Worm (Caenorhabditis elegans) whole organism, L3 larva: Measurements from ENCODE around the gene mam-5.

ENCODE experiments used
- R02D3.7 ChIP-seq: fragments of 150-350 bp; optimal IDR thresholded peaks from 2 replicates; lab custom pipeline; 2014; ENCODE audit warnings: missing biosample characterization, missing genetic modification characterization
- ZK546.5 ChIP-seq: sonication (generic microtip); optimal IDR thresholded peaks from 2 replicates; lab custom pipeline; 2017; ENCODE audit warnings: missing biosample characterization, missing genetic modification characterization
- aly-2 ChIP-seq: fragments of 150-350 bp; optimal IDR thresholded peaks from 2 replicates; lab custom pipeline; 2014; ENCODE audit warnings: missing biosample characterization, missing genetic modification characterization
- ama-1 ChIP-seq: fragments of 150-350 bp; optimal IDR thresholded peaks from 2 replicates; lab custom pipeline; 2018
- ceh-16 ChIP-seq: sonication (generic microtip); optimal IDR thresholded peaks from 2 replicates; lab custom pipeline; 2017; ENCODE audit warnings: missing biosample characterization, missing genetic modification characterization
- ceh-28 ChIP-seq: fragments of 150-350 bp; optimal IDR thresholded peaks from 2 replicates; lab custom pipeline; 2014; ENCODE audit warnings: missing biosample characterization, missing genetic modification reagents, missing genetic modification characterization
- ceh-82 ChIP-seq: fragments of 150-350 bp; optimal IDR thresholded peaks from 2 replicates; lab custom pipeline; 2014; ENCODE audit warnings: missing biosample characterization, missing genetic modification characterization
- ceh-9 ChIP-seq: sonication (generic microtip); optimal IDR thresholded peaks from 2 replicates; lab custom pipeline; 2018; ENCODE audit warnings: missing biosample characterization, missing genetic modification characterization
- daf-12 ChIP-seq: fragments of 150-350 bp; optimal IDR thresholded peaks from 2 replicates; lab custom pipeline; 2014; ENCODE audit warnings: missing biosample characterization, missing genetic modification reagents, missing genetic modification characterization
- egl-27 ChIP-seq: sonication (generic microtip); optimal IDR thresholded peaks from 4 replicates; lab custom pipeline; 2017; ENCODE audit warnings: missing biosample characterization, missing genetic modification reagents, missing genetic modification characterization
- egl-5 ChIP-seq: fragments of 150-350 bp; optimal IDR thresholded peaks from 2 replicates; lab custom pipeline; 2017; ENCODE audit warnings: missing biosample characterization, missing genetic modification reagents, missing genetic modification characterization, inconsistent platforms
- elt-1 ChIP-seq: fragments of 150-350 bp; optimal IDR thresholded peaks from 2 replicates; lab custom pipeline; 2014; ENCODE audit warnings: missing biosample characterization, missing genetic modification characterization
- elt-2 ChIP-seq: sonication (generic microtip); optimal IDR thresholded peaks from 2 replicates; lab custom pipeline; 2016; ENCODE audit warnings: missing genetic modification reagents, mild to moderate bottlenecking, missing genetic modification characterization, missing compliant biosample characterization
- elt-3 ChIP-seq, 3 experiments: fragments of 150-350 bp in 1 of 3; sonication (generic microtip) in 2 of 3; optimal IDR thresholded peaks; 2 replicates in 2 of 3; 4 replicates in 1 of 3; lab custom pipeline; 2014 to 2017; ENCODE audit warnings: missing biosample characterization in 3 of 3, missing genetic modification characterization in 3 of 3
- eor-1 ChIP-seq, 2 experiments: fragments of 150-350 bp; optimal IDR thresholded peaks; 2 replicates each; lab custom pipeline; 2014 to 2018; ENCODE audit warnings: missing biosample characterization in 2 of 2, missing genetic modification characterization in 2 of 2
- fkh-10 ChIP-seq: sonication (generic microtip); optimal IDR thresholded peaks from 2 replicates; lab custom pipeline; 2017; ENCODE audit warnings: missing biosample characterization, missing genetic modification reagents, missing genetic modification characterization
- fkh-2 ChIP-seq: fragments of 150-350 bp; optimal IDR thresholded peaks from 2 replicates; lab custom pipeline; 2014; ENCODE audit warnings: missing biosample characterization, missing genetic modification reagents, missing genetic modification characterization
- fos-1 ChIP-seq: fragments of 150-350 bp; optimal IDR thresholded peaks from 2 replicates; lab custom pipeline; 2014; ENCODE audit warnings: missing biosample characterization, missing genetic modification characterization
- hmg-11 ChIP-seq: sonication (generic microtip); optimal IDR thresholded peaks from 2 replicates; lab custom pipeline; 2016; ENCODE audit warnings: missing genetic modification characterization, missing compliant biosample characterization
- jun-1 ChIP-seq: fragments of 150-350 bp; optimal IDR thresholded peaks from 2 replicates; lab custom pipeline; 2014; ENCODE audit warnings: missing biosample characterization, missing genetic modification reagents, missing genetic modification characterization
- lin-15B ChIP-seq: fragments of 150-350 bp; optimal IDR thresholded peaks from 2 replicates; lab custom pipeline; 2014; ENCODE audit warnings: missing biosample characterization, missing genetic modification characterization
- lin-39 ChIP-seq: fragments of 150-350 bp; optimal IDR thresholded peaks from 2 replicates; lab custom pipeline; 2018; ENCODE audit warnings: missing biosample characterization, missing genetic modification reagents, missing genetic modification characterization
- lsy-12 ChIP-seq: sonication (generic microtip); optimal IDR thresholded peaks from 2 replicates; lab custom pipeline; 2016; ENCODE audit warnings: mild to moderate bottlenecking, missing genetic modification characterization, missing compliant biosample characterization
- mdl-1 ChIP-seq: fragments of 150-350 bp; optimal IDR thresholded peaks from 2 replicates; lab custom pipeline; 2014; ENCODE audit warnings: missing biosample characterization, missing genetic modification characterization
- mml-1 ChIP-seq: fragments of 150-350 bp; sonication (generic microtip); optimal IDR thresholded peaks from 3 replicates; lab custom pipeline; 2014; ENCODE audit warnings: missing biosample characterization, missing genetic modification characterization
- nfya-1 ChIP-seq: sonication (generic microtip); optimal IDR thresholded peaks from 2 replicates; lab custom pipeline; 2017; ENCODE audit warnings: missing genetic modification characterization, mild to moderate bottlenecking, missing compliant biosample characterization, antibody characterized with exemption, moderate library complexity; ENCODE audit not compliant: insufficient read depth
- nhr-11 ChIP-seq: fragments of 150-350 bp; optimal IDR thresholded peaks from 2 replicates; lab custom pipeline; 2014; ENCODE audit warnings: missing biosample characterization, missing genetic modification characterization
- nhr-12 ChIP-seq: fragments of 150-350 bp; optimal IDR thresholded peaks from 2 replicates; lab custom pipeline; 2014; ENCODE audit warnings: missing biosample characterization, missing genetic modification characterization
- nhr-23 ChIP-seq: fragments of 150-350 bp; optimal IDR thresholded peaks from 2 replicates; lab custom pipeline; 2014; ENCODE audit warnings: missing biosample characterization, missing genetic modification reagents, missing genetic modification characterization
- nhr-237 ChIP-seq: fragments of 150-350 bp; optimal IDR thresholded peaks from 2 replicates; lab custom pipeline; 2014; ENCODE audit warnings: missing biosample characterization, missing genetic modification characterization
- nhr-25 ChIP-seq: sonication (generic microtip); optimal IDR thresholded peaks from 2 replicates; lab custom pipeline; 2017; ENCODE audit warnings: missing biosample characterization, missing genetic modification characterization
- nhr-28 ChIP-seq: fragments of 150-350 bp; optimal IDR thresholded peaks from 2 replicates; lab custom pipeline; 2014; ENCODE audit warnings: missing biosample characterization, missing genetic modification characterization
- nhr-43 ChIP-seq: sonication (generic microtip); optimal IDR thresholded peaks from 2 replicates; lab custom pipeline; 2016; ENCODE audit warnings: mild to moderate bottlenecking, missing genetic modification characterization, missing compliant biosample characterization; ENCODE audit not compliant: poor library complexity, severe bottlenecking
- nhr-67 ChIP-seq: fragments of 150-350 bp; optimal IDR thresholded peaks from 2 replicates; lab custom pipeline; 2014; ENCODE audit warnings: missing biosample characterization, missing genetic modification characterization
- nhr-76 ChIP-seq: fragments of 150-350 bp; sonication (generic microtip); optimal IDR thresholded peaks from 5 replicates; lab custom pipeline; 2014; ENCODE audit warnings: missing biosample characterization, missing genetic modification characterization
- nhr-77 ChIP-seq: fragments of 150-350 bp; optimal IDR thresholded peaks from 2 replicates; lab custom pipeline; 2014; ENCODE audit warnings: missing biosample characterization, missing genetic modification characterization
- pha-4 ChIP-seq: fragments of 150-350 bp; optimal IDR thresholded peaks from 2 replicates; lab custom pipeline; 2014; ENCODE audit warnings: missing biosample characterization, missing genetic modification reagents, missing genetic modification characterization
- pqm-1 ChIP-seq: fragments of 150-350 bp; optimal IDR thresholded peaks from 2 replicates; lab custom pipeline; 2017; ENCODE audit warnings: missing biosample characterization, missing genetic modification characterization, inconsistent platforms
- sea-2 ChIP-seq: fragments of 150-350 bp; sonication (generic microtip); optimal IDR thresholded peaks from 4 replicates; lab custom pipeline; 2014; ENCODE audit warnings: missing biosample characterization, missing genetic modification reagents, missing genetic modification characterization
- skn-1 ChIP-seq: fragments of 150-350 bp; optimal IDR thresholded peaks from 2 replicates; lab custom pipeline; 2014; ENCODE audit warnings: missing biosample characterization, missing genetic modification characterization
- snpc-4 ChIP-seq: fragments of 150-350 bp; optimal IDR thresholded peaks from 2 replicates; lab custom pipeline; 2014; ENCODE audit warnings: missing biosample characterization, missing genetic modification characterization
- tbx-2 ChIP-seq: sonication (generic microtip); optimal IDR thresholded peaks from 2 replicates; lab custom pipeline; 2016; ENCODE audit warnings: mild to moderate bottlenecking, missing genetic modification characterization, missing compliant biosample characterization
- unc-39 ChIP-seq: sonication (generic microtip); optimal IDR thresholded peaks from 4 replicates; lab custom pipeline; 2017; ENCODE audit warnings: missing biosample characterization, missing genetic modification characterization
- unc-62 ChIP-seq: fragments of 150-350 bp; sonication (generic microtip); optimal IDR thresholded peaks from 4 replicates; lab custom pipeline; 2014; ENCODE audit warnings: missing biosample characterization, missing genetic modification reagents, missing genetic modification characterization
- zag-1 ChIP-seq: fragments of 150-350 bp; optimal IDR thresholded peaks from 2 replicates; lab custom pipeline; 2014; ENCODE audit warnings: missing biosample characterization, missing genetic modification characterization
- ztf-11 ChIP-seq: fragments of 150-350 bp; optimal IDR thresholded peaks from 2 replicates; lab custom pipeline; 2014; ENCODE audit warnings: missing biosample characterization, missing genetic modification characterization
- ztf-4 ChIP-seq: fragments of 150-350 bp; optimal IDR thresholded peaks from 2 replicates; lab custom pipeline; 2014; ENCODE audit warnings: missing biosample characterization, missing genetic modification characterization

Gene mam-5

DNA sequence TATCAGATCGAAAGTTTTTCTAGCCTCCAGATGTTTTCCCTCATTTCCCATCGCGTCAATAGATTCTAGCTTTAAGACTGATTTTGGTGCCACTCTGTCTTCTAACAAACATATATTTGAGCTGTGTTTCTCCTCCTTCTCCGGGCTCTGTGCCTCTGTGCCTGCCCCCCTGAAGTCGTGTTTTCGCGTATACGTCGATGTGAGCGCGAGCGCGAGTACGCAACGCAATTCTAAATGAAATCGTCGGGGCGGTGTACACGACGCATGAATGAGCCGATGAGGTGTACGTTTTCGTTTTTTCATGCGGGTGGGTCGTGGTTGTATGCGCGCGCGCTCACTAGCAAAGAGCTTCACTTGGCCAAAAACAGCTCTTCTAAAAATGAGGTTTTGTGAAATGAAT, 13.4 kb downstream of the mam-5 start:
- no peak for TF ChIP-seq ztf-11 (tag; lab: Kevin White, UChicago)
- TF ChIP-seq elt-3 (tag; optimal IDR thresholded peaks at IDR 0.05; lab: Kevin White, UChicago), result no peak
- TF ChIP-seq ceh-82 (tag; lab: Kevin White, UChicago), result no peak
- TF ChIP-seq nhr-43 (tag; lab: Kevin White, UChicago), result no peak
- TF ChIP-seq ceh-16 (tag; lab: Kevin White, UChicago), result no peak
- no peak for TF ChIP-seq elt-2 (tag; lab: Kevin White, UChicago)
- no peak for TF ChIP-seq ama-1 (lab: Kevin White, UChicago)
- TF ChIP-seq nhr-11 (tag; lab: Kevin White, UChicago), result no peak
- TF ChIP-seq nhr-25 (tag; lab: Kevin White, UChicago), result no peak
- no peak for TF ChIP-seq pha-4 (tag; lab: Kevin White, UChicago)
- no peak for TF ChIP-seq eor-1 (tag; optimal IDR thresholded peaks at IDR 0.05; lab: Kevin White, UChicago)
- no peak for TF ChIP-seq ceh-9 (tag; lab: Kevin White, UChicago)
- TF ChIP-seq nhr-237, result no peak
- TF ChIP-seq snpc-4 (tag; lab: Kevin White, UChicago), result no peak
- TF ChIP-seq nhr-28, result no peak
- no peak for TF ChIP-seq mml-1
- TF ChIP-seq lin-15B (tag; lab: Kevin White, UChicago), result no peak
- no peak for TF ChIP-seq ceh-28
- no peak for TF ChIP-seq ZK546.5 (tag; lab: Kevin White, UChicago)

DNA sequence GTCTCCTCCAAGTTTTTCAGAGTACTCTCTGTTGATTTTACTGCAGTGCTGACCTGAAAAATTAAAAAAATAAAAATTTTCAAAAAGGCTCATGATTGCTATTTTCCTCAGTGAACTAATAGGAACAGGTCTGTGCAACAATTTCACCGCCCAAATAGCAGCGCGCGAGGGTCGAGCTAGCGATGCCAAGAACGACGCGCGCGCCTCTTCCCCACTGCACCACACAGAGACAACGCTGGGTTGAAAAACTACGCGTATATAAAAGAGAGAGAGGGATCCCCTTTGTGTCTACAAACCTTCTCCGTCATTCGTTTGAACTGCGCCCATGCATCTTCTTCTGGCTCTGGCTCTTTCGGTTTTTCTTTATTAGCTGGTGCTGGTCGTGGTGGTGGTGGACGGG, 17.6 kb downstream of the mam-5 start:
- TF ChIP-seq sea-2 (GFP tag; lab: Kevin White, UChicago) (no peak), ztf-4 (tag; lab: Kevin White, UChicago) (peak; percentile 76), ceh-9 (tag; lab: Kevin White, UChicago) (no peak), nhr-43 (tag; lab: Kevin White, UChicago) (peak; percentile 62), ztf-11 (tag; lab: Kevin White, UChicago) (no peak), tbx-2 (tag; lab: Kevin White, UChicago) (peak; percentile 67), skn-1 (tag; lab: Kevin White, UChicago) (peak; percentile 2), elt-3 (tag; optimal IDR thresholded peaks at IDR 0.05; lab: Kevin White, UChicago) (no peak), lsy-12 (tag; lab: Kevin White, UChicago) (peak; percentile 61), nhr-77 (tag; lab: Kevin White, UChicago) (peak; percentile 38), ceh-28 (no peak), nhr-25 (tag; lab: Kevin White, UChicago) (no peak), nhr-12 (tag; lab: Kevin White, UChicago) (no peak), fkh-10 (GFP tag; lab: Kevin White, UChicago) (no peak), ama-1 (lab: Kevin White, UChicago) (peak; percentile 53), elt-1 (no peak), mml-1 (no peak), aly-2 (tag; lab: Kevin White, UChicago) (no peak), pha-4 (tag; lab: Kevin White, UChicago) (no peak), fos-1 (tag; lab: Kevin White, UChicago) (no peak), egl-27 (tag; lab: Kevin White, UChicago) (no peak), lin-39 (tag; lab: Kevin White, UChicago) (peak; percentile 90), nhr-11 (tag; lab: Kevin White, UChicago) (no peak), nhr-23 (tag; lab: Kevin White, UChicago) (no peak), nhr-76 (tag; lab: Kevin White, UChicago) (no peak), nfya-1 (tag; lab: Kevin White, UChicago) (peak; percentile 70), R02D3.7 (tag; lab: Kevin White, UChicago) (peak; percentile 11), unc-62 (GFP tag; lab: Kevin White, UChicago) (peak; percentile 16), pqm-1 (no peak), nhr-28 (no peak), lin-15B (tag; lab: Kevin White, UChicago) (peak; percentile 21), daf-12 (tag; lab: Kevin White, UChicago) (no peak), egl-5 (tag; lab: Kevin White, UChicago) (peak; percentile 59), jun-1 (tag; lab: Kevin White, UChicago) (peak; percentile 2), unc-39 (no peak), snpc-4 (tag; lab: Kevin White, UChicago) (peak; percentile 22), nhr-67 (tag; lab: Kevin White, UChicago) (no peak), zag-1 (no peak), ZK546.5 (tag; lab: Kevin White, UChicago) (no peak), mdl-1 (tag; lab: Kevin White, UChicago) (no peak), nhr-237 (no peak), hmg-11 (tag; lab: Kevin White, UChicago) (peak; percentile 79), eor-1 (tag; optimal IDR thresholded peaks at IDR 0.05; lab: Kevin White, UChicago) (no peak), ceh-16 (tag; lab: Kevin White, UChicago) (peak; percentile 9), fkh-2 (tag; lab: Kevin White, UChicago) (no peak), elt-2 (tag; lab: Kevin White, UChicago) (peak; percentile 52), ceh-82 (tag; lab: Kevin White, UChicago) (peak; percentile 23)
- TF ChIP-seq, all 47 proteins: peak for 19
